Worm (Caenorhabditis elegans): Measurements from ENCODE around the gene T27A10.5.

T27A10.5 gene

ce11 chrX:3611740-3612139 is 38.4 kb upstream of the T27A10.5 start:
- TF ChIP-seq ceh-9 (tag; optimal IDR thresholded peaks at IDR 0.05) = no peak
- TF ChIP-seq elt-3 (tag; optimal IDR thresholded peaks at IDR 0.05) = no peak
- no peak for TF ChIP-seq pqm-1 (tag; optimal IDR thresholded peaks at IDR 0.05)
- no peak for TF ChIP-seq ZK546.5 (tag; optimal IDR thresholded peaks at IDR 0.05)
- no peak for TF ChIP-seq ceh-82 (tag; optimal IDR thresholded peaks at IDR 0.05)
- TF ChIP-seq elt-1 (tag; optimal IDR thresholded peaks at IDR 0.05) = no peak

ce11 chrX:3611042-3611623 is 37.8 kb upstream of the T27A10.5 start, which contains the start of gene C18B2.5:
Gene C18B2.5 (minus strand): TSS chrX:3611092.
- TF ChIP-seq ZK546.5 (tag; optimal IDR thresholded peaks at IDR 0.05) = no peak
- TF ChIP-seq nfya-1 (tag; optimal IDR thresholded peaks at IDR 0.05; ENCODE audit: insufficient read depth) = peak; percentile 9
- TF ChIP-seq ama-1 (optimal IDR thresholded peaks at IDR 0.05) = no peak
- TF ChIP-seq elt-1 (tag; optimal IDR thresholded peaks at IDR 0.05) = no peak
- TF ChIP-seq pha-4 (tag; optimal IDR thresholded peaks at IDR 0.05) = peak; percentile 34
- TF ChIP-seq pqm-1 (tag; optimal IDR thresholded peaks at IDR 0.05) = peak; percentile 77
- TF ChIP-seq ceh-9 (tag; optimal IDR thresholded peaks at IDR 0.05) = no peak
- no peak for TF ChIP-seq nhr-23 (tag; optimal IDR thresholded peaks at IDR 0.05)
- TF ChIP-seq elt-2 (tag; optimal IDR thresholded peaks at IDR 0.05) = peak; percentile 84
- no peak for TF ChIP-seq fkh-10 (GFP tag; optimal IDR thresholded peaks at IDR 0.05)
- no peak for TF ChIP-seq skn-1 (tag; optimal IDR thresholded peaks at IDR 0.05)
- TF ChIP-seq ceh-82 (tag; optimal IDR thresholded peaks at IDR 0.05) = no peak

ce11 chrX:3610442-3610841 is 37.1 kb upstream of the T27A10.5 start:
- TF ChIP-seq fos-1 (tag; optimal IDR thresholded peaks at IDR 0.05) = no peak
- TF ChIP-seq ceh-82 (tag; optimal IDR thresholded peaks at IDR 0.05) = no peak
- no peak for TF ChIP-seq ama-1 (optimal IDR thresholded peaks at IDR 0.05)
- TF ChIP-seq elt-2 (tag; optimal IDR thresholded peaks at IDR 0.05) = no peak
- TF ChIP-seq nhr-12 (tag; optimal IDR thresholded peaks at IDR 0.05) = no peak
- TF ChIP-seq elt-1 (tag; optimal IDR thresholded peaks at IDR 0.05) = no peak
- no peak for TF ChIP-seq hmg-11 (tag; optimal IDR thresholded peaks at IDR 0.05)
- no peak for TF ChIP-seq zag-1 (tag; optimal IDR thresholded peaks at IDR 0.05)
- no peak for TF ChIP-seq nhr-11 (tag; optimal IDR thresholded peaks at IDR 0.05)
- no peak for TF ChIP-seq tbx-2 (tag; optimal IDR thresholded peaks at IDR 0.05)
- no peak for TF ChIP-seq sea-2 (GFP tag; optimal IDR thresholded peaks at IDR 0.05)
- TF ChIP-seq elt-3 (tag; optimal IDR thresholded peaks at IDR 0.05) = no peak
- no peak for TF ChIP-seq skn-1 (tag; optimal IDR thresholded peaks at IDR 0.05)
- TF ChIP-seq egl-27 (tag; optimal IDR thresholded peaks at IDR 0.05) = no peak
- no peak for TF ChIP-seq ceh-28 (tag; optimal IDR thresholded peaks at IDR 0.05)
- TF ChIP-seq pqm-1 (tag; optimal IDR thresholded peaks at IDR 0.05) = no peak
- TF ChIP-seq ztf-11 (tag; optimal IDR thresholded peaks at IDR 0.05) = no peak
- TF ChIP-seq unc-39 (tag; optimal IDR thresholded peaks at IDR 0.05) = no peak
- no peak for TF ChIP-seq nhr-28 (tag; optimal IDR thresholded peaks at IDR 0.05)
- no peak for TF ChIP-seq egl-5 (tag; optimal IDR thresholded peaks at IDR 0.05)

- TF ChIP-seq pha-4 (tag; optimal IDR thresholded peaks at IDR 0.05) = peak; percentile 88
- TF ChIP-seq skn-1 (tag; optimal IDR thresholded peaks at IDR 0.05) = peak; percentile 8
- TF ChIP-seq ama-1 (optimal IDR thresholded peaks at IDR 0.05) = peak; percentile 21
- peak; percentile 74 for TF ChIP-seq pqm-1 (tag; optimal IDR thresholded peaks at IDR 0.05)
- TF ChIP-seq lin-39 (tag; optimal IDR thresholded peaks at IDR 0.05) = peak; percentile 96
- peak; percentile 54 for TF ChIP-seq lsy-12 (tag; optimal IDR thresholded peaks at IDR 0.05)
- no peak for TF ChIP-seq fos-1 (tag; optimal IDR thresholded peaks at IDR 0.05)
- peak; percentile 24 for TF ChIP-seq egl-27 (tag; optimal IDR thresholded peaks at IDR 0.05)
- peak; percentile 72 for TF ChIP-seq egl-5 (tag; optimal IDR thresholded peaks at IDR 0.05)
- TF ChIP-seq elt-3 (tag; optimal IDR thresholded peaks at IDR 0.05) = peak in 1 of 3 experiments; percentile 25
- no peak for TF ChIP-seq daf-12 (tag; optimal IDR thresholded peaks at IDR 0.05)
- TF ChIP-seq elt-2 (tag; optimal IDR thresholded peaks at IDR 0.05) = peak; percentile 79
- TF ChIP-seq nhr-237 (tag; optimal IDR thresholded peaks at IDR 0.05) = no peak
- peak; percentile 83 for TF ChIP-seq jun-1 (tag; optimal IDR thresholded peaks at IDR 0.05)
- peak; percentile 65 for TF ChIP-seq nhr-25 (tag; optimal IDR thresholded peaks at IDR 0.05)
- TF ChIP-seq fkh-2 (tag; optimal IDR thresholded peaks at IDR 0.05) = no peak
- peak; percentile 71 for TF ChIP-seq hmg-11 (tag; optimal IDR thresholded peaks at IDR 0.05)
- TF ChIP-seq ceh-28 (tag; optimal IDR thresholded peaks at IDR 0.05) = peak; percentile 38
- TF ChIP-seq elt-1 (tag; optimal IDR thresholded peaks at IDR 0.05) = no peak
- peak; percentile 35 for TF ChIP-seq snpc-4 (tag; optimal IDR thresholded peaks at IDR 0.05)
- no peak for TF ChIP-seq ztf-4 (tag; optimal IDR thresholded peaks at IDR 0.05)
- TF ChIP-seq R02D3.7 (tag; optimal IDR thresholded peaks at IDR 0.05) = no peak
- peak; percentile 79 for TF ChIP-seq lin-15B (tag; optimal IDR thresholded peaks at IDR 0.05)
- peak; percentile 75 for TF ChIP-seq nfya-1 (tag; optimal IDR thresholded peaks at IDR 0.05; ENCODE audit: insufficient read depth)
- no peak for TF ChIP-seq nhr-77 (tag; optimal IDR thresholded peaks at IDR 0.05)
- TF ChIP-seq nhr-43 (tag; optimal IDR thresholded peaks at IDR 0.05; ENCODE audit: poor library complexity, severe bottlenecking) = peak; percentile 64
Measured at ce11 chrX:3605727-3606126, 32.3 kb upstream of the T27A10.5 start, which contains the start of gene C18B2.4. Gene C18B2.4 (minus strand): TSS chrX:3605741.
